Fruit fly (Drosophila melanogaster): Measurements from ENCODE around the gene Arfrp1.

Gene Arfrp1

dm6 chrX:9089254-9090056 lies 17.4 kb upstream of the Arfrp1 start, which contains the start of gene CCT2 (continued):
- TF ChIP-seq CG15601 (tag; optimal IDR thresholded peaks at IDR 0.05) (no peak), Ada2b (GFP tag; IDR thresholded peaks at IDR 0.05) (no peak), her (GFP tag; optimal IDR thresholded peaks at IDR 0.05) (no peak), CG15269 (tag; optimal IDR thresholded peaks at IDR 0.05) (no peak), CG9817 (tag; optimal IDR thresholded peaks at IDR 0.05) (no peak), Lhr (GFP tag; optimal IDR thresholded peaks at IDR 0.05) (peak; percentile 30), Dbx (GFP tag; IDR thresholded peaks at IDR 0.05) (no peak), CG7357 (GFP tag; IDR thresholded peaks at IDR 0.05) (no peak), nau (GFP tag; optimal IDR thresholded peaks at IDR 0.05) (no peak), CG16813 (GFP tag; IDR thresholded peaks at IDR 0.05; ENCODE audit: partially characterized antibody) (peak; percentile 63; the same call in 2 of the 3 replicates), repo (GFP tag; optimal IDR thresholded peaks at IDR 0.05) (no peak), Camta (GFP tag; optimal IDR thresholded peaks at IDR 0.05) (no peak), CG9727 (GFP tag; optimal IDR thresholded peaks at IDR 0.05) (no peak), pan (optimal IDR thresholded peaks at IDR 0.05) (no peak), pan (GFP tag; optimal IDR thresholded peaks at IDR 0.05 in 1 of 2, IDR thresholded peaks at IDR 0.05 in 1 of 2) (no peak), CG4404 (GFP tag; IDR thresholded peaks at IDR 0.05) (no peak), CG14965 (GFP tag; optimal IDR thresholded peaks at IDR 0.05; ENCODE audit: borderline replicate concordance) (no peak), CG16815 (GFP tag; optimal IDR thresholded peaks at IDR 0.05) (no peak), ems (GFP tag; optimal IDR thresholded peaks at IDR 0.05) (no peak), Ptx1 (GFP tag; IDR thresholded peaks at IDR 0.05) (no peak), Lim3 (GFP tag; IDR thresholded peaks at IDR 0.05) (no peak), seq (GFP tag; IDR thresholded peaks at IDR 0.05) (no peak), CG10959 (GFP tag; IDR thresholded peaks at IDR 0.05) (no peak), insv (GFP tag; optimal IDR thresholded peaks at IDR 0.05) (peak in 1 of 2 experiments; percentile 12), CG10274 (GFP tag; optimal IDR thresholded peaks at IDR 0.05) (no peak), otp (GFP tag; IDR thresholded peaks at IDR 0.05) (no peak), bab2 (GFP tag; optimal IDR thresholded peaks at IDR 0.05) (no peak), Dll (GFP tag; IDR thresholded peaks at IDR 0.05; ENCODE audit: partially characterized antibody) (peak; percentile 67), CG4730 (GFP tag; IDR thresholded peaks at IDR 0.05) (no peak), nerfin-1 (tag; optimal IDR thresholded peaks at IDR 0.05) (no peak), psq (GFP tag; optimal IDR thresholded peaks at IDR 0.05) (no peak), CG13894 (tag; optimal IDR thresholded peaks at IDR 0.05) (no peak), fd96Cb (tag; optimal IDR thresholded peaks at IDR 0.05) (no peak), wek (GFP tag; optimal IDR thresholded peaks at IDR 0.05) (no peak), inv (GFP tag; IDR thresholded peaks at IDR 0.05; ENCODE audit: partially characterized antibody) (0 out of 2 replicates have a peak, but pooled peaks have one; percentile 30), CG18764 (GFP tag; optimal IDR thresholded peaks at IDR 0.05) (no peak), E2f1 (GFP tag; IDR thresholded peaks at IDR 0.05) (no peak), hbn (GFP tag; IDR thresholded peaks at IDR 0.05; ENCODE audit: partially characterized antibody) (peak; percentile 57), rib (GFP tag; IDR thresholded peaks at IDR 0.05) (no peak), z (GFP tag; IDR thresholded peaks at IDR 0.05) (no peak), unc-4 (GFP tag; IDR thresholded peaks at IDR 0.05; ENCODE audit: partially characterized antibody) (peak; percentile 70), GATAe (GFP tag; conservative IDR thresholded peaks at IDR 0.05) (no peak), sug (tag; optimal IDR thresholded peaks at IDR 0.05) (peak; percentile 36), emc (GFP tag; optimal IDR thresholded peaks at IDR 0.05) (no peak), knrl (GFP tag; IDR thresholded peaks at IDR 0.05; ENCODE audit: partially characterized antibody) (peak; percentile 39), lov (optimal IDR thresholded peaks at IDR 0.05) (no peak), lov (GFP tag; IDR thresholded peaks at IDR 0.05) (no peak), Xrp1 (GFP tag; IDR thresholded peaks at IDR 0.05) (no peak), btn (GFP tag; optimal IDR thresholded peaks at IDR 0.05) (no peak), sd (tag; optimal IDR thresholded peaks at IDR 0.05) (no peak)

Data from whole organism, embryonic.